Worm (Caenorhabditis elegans) whole organism, young adult: Measurements from ENCODE around the gene F58A6.1.

ENCODE experiments used
- B0336.3 ChIP-seq: fragments of 200-800 bp; sonication (Bioruptor generic); IDR thresholded peaks from 2 replicates; pipeline ENCODE4 v1.3.6; 2022; ENCODE audit warnings: missing genetic modification characterization, missing compliant biosample characterization
- C06A6.2 ChIP-seq: fragments of 200-800 bp; sonication (Bioruptor generic); conservative IDR thresholded peaks from 2 replicates; pipeline ENCODE4 v1.3.6; 2022; ENCODE audit warnings: missing genetic modification characterization, missing compliant biosample characterization
- C17E4.6 ChIP-seq: fragments of 200-800 bp; sonication (Bioruptor generic); IDR thresholded peaks from 2 replicates; pipeline ENCODE4 v1.3.6; 2022; ENCODE audit warnings: missing genetic modification reagents, missing genetic modification characterization, missing compliant biosample characterization
- F10E7.11 ChIP-seq: sonication (generic microtip); optimal IDR thresholded peaks from 2 replicates; lab custom pipeline; 2017; ENCODE audit warnings: mild to moderate bottlenecking, missing genetic modification characterization, moderate library complexity, missing compliant biosample characterization
- F22D6.2 ChIP-seq: sonication (generic microtip); optimal IDR thresholded peaks from 2 replicates; lab custom pipeline; 2016; ENCODE audit warnings: mild to moderate bottlenecking, missing genetic modification characterization, missing compliant biosample characterization
- F37B4.10 ChIP-seq: fragments of 200-800 bp; sonication (Bioruptor generic); IDR thresholded peaks from 2 replicates; pipeline ENCODE4 v1.3.6; 2022; ENCODE audit warnings: missing genetic modification characterization, missing compliant biosample characterization
- F55B11.4 ChIP-seq: sonication (generic microtip); optimal IDR thresholded peaks from 2 replicates; lab custom pipeline; 2016; ENCODE audit warnings: missing compliant biosample characterization, missing genetic modification characterization, borderline replicate concordance; ENCODE audit not compliant: insufficient read depth
- F57C9.4 ChIP-seq: sonication (generic microtip); optimal IDR thresholded peaks from 2 replicates; lab custom pipeline; 2017; ENCODE audit warnings: mild to moderate bottlenecking, missing genetic modification characterization, missing compliant biosample characterization
- T26A5.8 ChIP-seq: sonication (generic microtip); optimal IDR thresholded peaks from 2 replicates; lab custom pipeline; 2016; ENCODE audit warnings: missing genetic modification characterization, missing compliant biosample characterization
- Y53G8AR.9 ChIP-seq: fragments of 200-800 bp; sonication (Bioruptor generic); conservative IDR thresholded peaks from 2 replicates; pipeline ENCODE4 v1.3.6; 2022; ENCODE audit warnings: missing genetic modification reagents, missing genetic modification characterization, missing compliant biosample characterization
- Y79H2A.3 ChIP-seq: fragments of 200-800 bp; sonication (Bioruptor generic); conservative IDR thresholded peaks from 2 replicates; pipeline ENCODE4 v1.3.6; 2022; ENCODE audit warnings: missing genetic modification reagents, missing genetic modification characterization, missing compliant biosample characterization
- akir-1 ChIP-seq: fragments of 200-800 bp; sonication (Bioruptor generic); optimal IDR thresholded peaks from 2 replicates; lab custom pipeline; 2018; ENCODE audit warnings: mild to moderate bottlenecking, missing genetic modification characterization, moderate library complexity, missing compliant biosample characterization
- efl-1 ChIP-seq: fragments of 150-350 bp; optimal IDR thresholded peaks from 2 replicates; lab custom pipeline; 2014; ENCODE audit warnings: missing biosample characterization, missing genetic modification reagents, missing genetic modification characterization
- egl-18 ChIP-seq: fragments of 200-800 bp; sonication (Bioruptor generic); IDR thresholded peaks from 2 replicates; pipeline ENCODE4 v1.3.6; 2022; ENCODE audit warnings: missing genetic modification reagents, missing genetic modification characterization, missing compliant biosample characterization
- hlh-26 ChIP-seq: fragments of 200-800 bp; sonication (Bioruptor generic); conservative IDR thresholded peaks from 2 replicates; pipeline ENCODE4 v1.3.6; 2022; ENCODE audit warnings: missing genetic modification reagents, missing genetic modification characterization, missing compliant biosample characterization
- let-526 ChIP-seq: fragments of 200-800 bp; sonication (Bioruptor generic); IDR thresholded peaks from 2 replicates; pipeline ENCODE4 v1.3.6; 2022; ENCODE audit warnings: missing genetic modification reagents, missing genetic modification characterization, missing compliant biosample characterization
- let-607 ChIP-seq, 2 experiments: fragments of 200-800 bp in 1 of 2; sonication (Bioruptor generic) in 1 of 2; sonication (generic microtip) in 1 of 2; optimal IDR thresholded peaks; 2 replicates each; lab custom pipeline; 2016 to 2018; ENCODE audit warnings: mild to moderate bottlenecking in 2 of 2, missing compliant biosample characterization in 2 of 2, missing genetic modification characterization in 2 of 2, moderate library complexity in 2 of 2, missing genotype in 1 of 2
- lin-26 ChIP-seq: fragments of 200-800 bp; sonication (Bioruptor generic); IDR thresholded peaks from 2 replicates; pipeline ENCODE4 v1.3.6; 2022; ENCODE audit warnings: missing genetic modification reagents, missing genetic modification characterization, missing compliant biosample characterization
- lin-40 ChIP-seq: sonication (generic microtip); optimal IDR thresholded peaks from 2 replicates; lab custom pipeline; 2016; ENCODE audit warnings: missing genetic modification characterization, mild to moderate bottlenecking, missing compliant biosample characterization, missing genotype, missing genetic modification reagents
- lir-1 ChIP-seq: fragments of 200-800 bp; sonication (Bioruptor generic); conservative IDR thresholded peaks from 2 replicates; pipeline ENCODE4 v1.3.6; 2022; ENCODE audit warnings: missing genetic modification reagents, missing genetic modification characterization, missing compliant biosample characterization
- lsl-1 ChIP-seq: fragments of 200-800 bp; sonication (Bioruptor generic); optimal IDR thresholded peaks from 2 replicates; lab custom pipeline; 2018; ENCODE audit warnings: mild to moderate bottlenecking, missing genetic modification characterization, moderate library complexity, missing compliant biosample characterization
- madf-6 ChIP-seq: fragments of 200-800 bp; sonication (Bioruptor generic); IDR thresholded peaks from 2 replicates; pipeline ENCODE4 v1.3.6; 2022; ENCODE audit warnings: missing genetic modification reagents, missing genetic modification characterization, missing compliant biosample characterization
- nfya-1 ChIP-seq: sonication (generic microtip); optimal IDR thresholded peaks from 2 replicates; lab custom pipeline; 2017; ENCODE audit warnings: antibody characterized with exemption, missing compliant biosample characterization, missing genetic modification characterization, borderline replicate concordance; ENCODE audit not compliant: insufficient read depth
- nfya-2 ChIP-seq: fragments of 200-800 bp; sonication (Bioruptor generic); IDR thresholded peaks from 2 replicates; pipeline ENCODE4 v1.3.6; 2022; ENCODE audit warnings: missing genetic modification reagents, missing genetic modification characterization, missing compliant biosample characterization
- nfyb-1 ChIP-seq: fragments of 200-800 bp; sonication (Bioruptor generic); IDR thresholded peaks from 2 replicates; pipeline ENCODE4 v1.3.6; 2022; ENCODE audit warnings: missing genetic modification reagents, missing genetic modification characterization, missing compliant biosample characterization
- nhr-120 ChIP-seq: fragments of 200-800 bp; sonication (Bioruptor generic); IDR thresholded peaks from 2 replicates; pipeline ENCODE4 v1.3.6; 2022; ENCODE audit warnings: missing genetic modification characterization, missing compliant biosample characterization
- nhr-179 ChIP-seq: sonication (generic microtip); optimal IDR thresholded peaks from 2 replicates; lab custom pipeline; 2016; ENCODE audit warnings: mild to moderate bottlenecking, missing genetic modification characterization, missing compliant biosample characterization
- nhr-80 ChIP-seq: sonication (generic microtip); optimal IDR thresholded peaks from 2 replicates; lab custom pipeline; 2016; ENCODE audit warnings: missing genetic modification characterization, missing compliant biosample characterization
- nhr-90 ChIP-seq: sonication (generic microtip); optimal IDR thresholded peaks from 2 replicates; lab custom pipeline; 2016; ENCODE audit warnings: missing genotype, mild to moderate bottlenecking, missing genetic modification characterization, missing compliant biosample characterization
- pbrm-1 ChIP-seq: fragments of 200-800 bp; sonication (Bioruptor generic); IDR thresholded peaks from 2 replicates; pipeline ENCODE4 v1.3.6; 2022; ENCODE audit warnings: missing genetic modification reagents, missing genetic modification characterization, missing compliant biosample characterization
- pha-4 ChIP-seq: fragments of 150-350 bp; sonication (generic microtip); optimal IDR thresholded peaks from 2 replicates; lab custom pipeline; 2014; ENCODE audit warnings: missing biosample characterization, missing genetic modification reagents, missing genetic modification characterization
- rec-8 ChIP-seq, 2 experiments: sonication (generic microtip); optimal IDR thresholded peaks; 2 replicates each; lab custom pipeline; 2016; ENCODE audit warnings: mild to moderate bottlenecking in 2 of 2, missing genetic modification characterization in 2 of 2, missing genetic modification reagents in 2 of 2, missing genotype in 2 of 2, missing biosample characterization in 1 of 2, missing compliant biosample characterization in 1 of 2, moderate library complexity in 1 of 2
- rpc-1 ChIP-seq, 2 experiments: fragments of 150-350 bp in 1 of 2; sonication (generic microtip) in 1 of 2; optimal IDR thresholded peaks; 2 replicates each; lab custom pipeline; 2014 to 2018; ENCODE audit warnings: missing biosample characterization in 1 of 2, missing genetic modification characterization in 1 of 2, missing genetic modification reagents in 1 of 2, missing genotype in 1 of 2
- snpc-3.4 ChIP-seq: sonication (generic microtip); optimal IDR thresholded peaks from 2 replicates; lab custom pipeline; 2017; ENCODE audit warnings: missing genetic modification characterization, mild to moderate bottlenecking, missing compliant biosample characterization, antibody characterized with exemption, moderate library complexity, missing genotype, missing genetic modification reagents
- sptf-2 ChIP-seq: fragments of 200-800 bp; sonication (Bioruptor generic); optimal IDR thresholded peaks from 2 replicates; lab custom pipeline; 2018; ENCODE audit warnings: mild to moderate bottlenecking, missing genetic modification characterization, missing compliant biosample characterization
- unc-62 ChIP-seq: fragments of 150-350 bp; optimal IDR thresholded peaks from 2 replicates; lab custom pipeline; 2014; ENCODE audit warnings: missing biosample characterization, missing genetic modification reagents, missing genetic modification characterization
- zfh-2 ChIP-seq: fragments of 200-800 bp; sonication (Bioruptor generic); conservative IDR thresholded peaks from 2 replicates; pipeline ENCODE4 v1.3.6; 2022; ENCODE audit warnings: missing genetic modification reagents, missing genetic modification characterization, missing compliant biosample characterization
- ztf-22 ChIP-seq: fragments of 200-800 bp; sonication (Bioruptor generic); optimal IDR thresholded peaks from 2 replicates; lab custom pipeline; 2018; ENCODE audit warnings: mild to moderate bottlenecking, missing genetic modification characterization, moderate library complexity, missing compliant biosample characterization
- ztf-26 ChIP-seq: sonication (generic microtip); optimal IDR thresholded peaks from 2 replicates; lab custom pipeline; 2017; ENCODE audit warnings: missing genetic modification characterization, missing compliant biosample characterization
- ztf-28 ChIP-seq: fragments of 200-800 bp; sonication (Bioruptor generic); IDR thresholded peaks from 2 replicates; pipeline ENCODE4 v1.3.6; 2022; ENCODE audit warnings: missing genetic modification reagents, missing genetic modification characterization, missing compliant biosample characterization

The F58A6.1 gene

DNA sequence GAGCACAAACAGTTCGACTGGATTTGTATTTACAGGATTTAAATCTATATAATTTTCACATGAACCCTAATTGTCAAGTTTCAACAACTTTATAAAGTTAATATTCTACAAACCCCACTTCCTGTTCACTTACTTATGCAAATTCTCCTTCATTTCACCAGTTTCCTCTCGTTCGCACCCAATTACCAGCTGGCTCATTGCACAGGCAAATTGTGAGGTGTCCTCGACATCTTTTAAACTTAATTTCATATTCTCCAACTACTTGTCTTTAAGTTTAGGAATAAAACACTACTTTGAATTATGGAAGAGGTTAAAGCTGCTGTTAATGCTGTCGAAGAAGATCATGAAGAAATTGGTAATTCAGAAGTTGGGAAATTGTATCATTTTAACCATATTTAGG lies 29.7 kb downstream of the F58A6.1 start, which contains the start of gene C27D6.1:
TSS of gene C27D6.1 (plus strand) at position 301 of the 400 bp plus-strand sequence.
- no peak for TF ChIP-seq nfya-1 (tag; lab: Kevin White, UChicago)
- TF ChIP-seq F37B4.10 (GFP tag; lab: Robert Waterston, UW), result no peak
- no peak for TF ChIP-seq rec-8 (tag; optimal IDR thresholded peaks at IDR 0.05; lab: Kevin White, UChicago)
- no peak for TF ChIP-seq nhr-120
- no peak for TF ChIP-seq ztf-28 (GFP tag; lab: Robert Waterston, UW)
- no peak for TF ChIP-seq madf-6 (GFP tag; lab: Robert Waterston, UW)
- TF ChIP-seq unc-62 (GFP tag; lab: Kevin White, UChicago), result no peak
- no peak for TF ChIP-seq lsl-1 (GFP tag; lab: Kevin White, UChicago)
- TF ChIP-seq sptf-2 (GFP tag; lab: Kevin White, UChicago), result no peak
- TF ChIP-seq ztf-22 (GFP tag; lab: Kevin White, UChicago), result no peak
- no peak for TF ChIP-seq nfya-2 (GFP tag; lab: Robert Waterston, UW)
- TF ChIP-seq zfh-2, result no peak

DNA sequence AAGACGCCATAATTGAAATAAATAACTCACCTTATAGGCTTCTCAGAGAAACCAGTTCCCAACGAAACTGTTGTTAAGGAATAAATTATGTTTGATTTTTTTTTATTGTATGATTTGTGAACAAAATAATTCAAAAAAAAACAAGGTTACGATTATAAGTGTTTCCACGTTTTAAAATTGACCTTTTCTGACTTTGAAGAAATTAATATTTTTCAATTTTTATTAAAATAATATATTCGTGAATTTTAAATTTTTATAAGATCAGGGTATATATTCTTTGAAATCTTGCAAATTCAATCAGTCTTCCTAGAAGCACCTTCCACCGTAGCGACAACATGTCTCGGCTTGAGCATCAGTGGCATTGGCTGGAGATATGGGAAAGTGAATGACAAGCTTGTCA lies 31.7 kb downstream of the F58A6.1 start, which contains the start of gene C27D6.3:
TSS of gene C27D6.3 (minus strand) at position 101 of the 400 bp plus-strand sequence.
- TF ChIP-seq hlh-26 (GFP tag; lab: Robert Waterston, UW), result no peak
- no peak for TF ChIP-seq lin-26 (GFP tag; lab: Robert Waterston, UW)
- TF ChIP-seq Y53G8AR.9 (GFP tag; lab: Robert Waterston, UW), result no peak
- TF ChIP-seq nhr-120, result no peak
- no peak for TF ChIP-seq akir-1 (GFP tag; lab: Kevin White, UChicago)
- TF ChIP-seq pha-4 (tag; lab: Kevin White, UChicago), result no peak
- TF ChIP-seq, all 124 proteins: peak for 0

DNA sequence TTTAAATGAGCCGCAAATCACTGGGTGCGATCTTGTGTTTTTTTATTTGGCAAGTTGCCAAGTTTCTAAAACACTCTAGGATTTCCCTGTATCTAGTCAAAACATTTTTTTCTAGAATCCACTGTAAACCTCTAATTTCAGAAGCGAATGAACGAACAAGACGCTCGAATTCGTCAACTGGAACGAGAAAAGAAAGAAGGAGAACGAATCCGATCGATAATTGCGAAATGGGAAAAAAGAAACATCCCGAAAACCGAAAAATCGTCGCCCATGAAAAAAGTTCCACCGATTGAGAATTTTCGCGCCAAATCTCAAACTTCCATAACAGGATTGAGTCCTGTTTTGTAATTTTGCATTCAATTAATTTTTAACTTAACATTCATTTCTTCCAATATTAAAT lies 34.2 kb downstream of the F58A6.1 start:
- TF ChIP-seq nhr-80 (tag; lab: Kevin White, UChicago) (no peak), ztf-28 (GFP tag; lab: Robert Waterston, UW) (no peak), T26A5.8 (tag; lab: Kevin White, UChicago) (no peak), egl-18 (GFP tag; lab: Robert Waterston, UW) (no peak), snpc-3.4 (tag; lab: Kevin White, UChicago) (no peak), F57C9.4 (tag; lab: Kevin White, UChicago) (no peak), ztf-26 (tag; lab: Kevin White, UChicago) (no peak)

DNA sequence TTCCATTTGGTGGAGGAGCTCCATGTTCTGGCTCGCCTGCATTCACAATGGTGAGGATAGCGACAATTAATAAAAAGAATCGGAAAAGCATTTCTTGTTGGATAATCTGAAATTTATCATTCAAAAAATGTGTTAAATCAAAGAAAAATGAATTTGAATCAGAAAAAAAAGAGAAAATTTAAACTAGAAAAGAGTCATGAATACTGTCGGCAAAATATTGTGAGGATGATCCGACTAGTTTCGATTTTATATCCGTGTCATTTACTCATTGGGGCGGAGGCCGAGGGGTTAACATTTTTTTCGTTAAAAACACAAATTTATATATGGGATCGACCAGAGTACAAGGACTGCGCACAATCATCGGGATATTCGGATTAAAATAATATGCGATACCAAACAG lies 35.2 kb downstream of the F58A6.1 start, which contains the start of gene C27D6.12:
TSS of gene C27D6.12 (minus strand) at position 101 of the 400 bp plus-strand sequence.
- no peak for TF ChIP-seq lin-40 (tag; lab: Kevin White, UChicago)
- TF ChIP-seq akir-1 (GFP tag; lab: Kevin White, UChicago), result no peak
- no peak for TF ChIP-seq T26A5.8 (tag; lab: Kevin White, UChicago)
- no peak for TF ChIP-seq F57C9.4 (tag; lab: Kevin White, UChicago)
- TF ChIP-seq F22D6.2 (tag; lab: Kevin White, UChicago), result no peak
- TF ChIP-seq nhr-179 (tag; lab: Kevin White, UChicago), result no peak
- no peak for TF ChIP-seq snpc-3.4 (tag; lab: Kevin White, UChicago)
- no peak for TF ChIP-seq nfyb-1
- TF ChIP-seq nhr-90 (tag; lab: Kevin White, UChicago), result no peak
- TF ChIP-seq nhr-120, result no peak

DNA sequence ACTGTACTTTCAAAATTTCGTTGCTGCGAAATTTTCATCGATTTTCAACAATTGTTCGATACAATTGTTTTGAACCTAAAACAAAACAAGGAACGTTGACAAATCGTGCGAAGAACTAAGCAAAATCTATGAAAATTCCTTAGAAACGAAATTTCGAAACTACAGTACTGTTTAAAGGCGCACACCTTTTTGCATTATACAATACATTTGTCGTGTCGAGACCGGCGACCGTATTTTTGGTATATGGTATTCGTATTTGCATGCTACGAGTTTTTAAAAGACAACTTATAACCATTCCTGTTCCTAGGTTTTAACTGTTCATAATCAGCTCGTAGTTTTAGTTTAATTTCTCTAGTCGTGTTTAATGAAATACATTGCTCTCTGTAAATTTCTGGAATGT lies 35.9 kb downstream of the F58A6.1 start:
- no peak for TF ChIP-seq C06A6.2 (GFP tag; lab: Robert Waterston, UW)
- no peak for TF ChIP-seq F55B11.4 (tag; lab: Kevin White, UChicago)
- no peak for TF ChIP-seq let-526 (GFP tag; lab: Robert Waterston, UW)
- TF ChIP-seq efl-1 (GFP tag; lab: Kevin White, UChicago), result no peak
- no peak for TF ChIP-seq rpc-1 (optimal IDR thresholded peaks at IDR 0.05; lab: Kevin White, UChicago)
- TF ChIP-seq rpc-1 (tag; optimal IDR thresholded peaks at IDR 0.05; lab: Kevin White, UChicago), result no peak
- TF ChIP-seq nfya-2 (GFP tag; lab: Robert Waterston, UW), result no peak
- no peak for TF ChIP-seq F10E7.11 (tag; lab: Kevin White, UChicago)
- no peak; the same call in 1 of the 2 replicates for TF ChIP-seq Y53G8AR.9 (GFP tag; lab: Robert Waterston, UW)
- peak in 1 of 2 experiments; percentile 7 for TF ChIP-seq let-607 (tag; optimal IDR thresholded peaks at IDR 0.05; lab: Kevin White, UChicago)
- TF ChIP-seq C17E4.6 (GFP tag; lab: Robert Waterston, UW), result 0 out of 2 replicates have a peak, but pooled peaks have one; percentile 31
- TF ChIP-seq pha-4 (tag; lab: Kevin White, UChicago), result no peak
- TF ChIP-seq Y79H2A.3, result no peak
- peak; percentile 44; the same call in 1 of the 2 replicates for TF ChIP-seq B0336.3 (GFP tag; lab: Robert Waterston, UW)
- no peak for TF ChIP-seq lir-1 (GFP tag; lab: Robert Waterston, UW)
- 0 out of 2 replicates have a peak, but pooled peaks have one; percentile 20 for TF ChIP-seq pbrm-1 (GFP tag; lab: Robert Waterston, UW)
